Worm (Caenorhabditis elegans) whole organism, L2 larva: Measurements from ENCODE around the gene F29B9.11.

ENCODE experiments used
- C34F6.9 ChIP-seq: fragments of 150-350 bp; optimal IDR thresholded peaks from 2 replicates; lab custom pipeline; 2014; ENCODE audit warnings: missing biosample characterization, missing genetic modification characterization
- F13H6.1 ChIP-seq: sonication (generic microtip); optimal IDR thresholded peaks from 2 replicates; lab custom pipeline; 2016; ENCODE audit warnings: missing genetic modification characterization, missing compliant biosample characterization
- R02D3.7 ChIP-seq: fragments of 150-350 bp; optimal IDR thresholded peaks from 2 replicates; lab custom pipeline; 2014; ENCODE audit warnings: missing biosample characterization, missing genetic modification characterization
- Y55F3AM.14 ChIP-seq: fragments of 200-800 bp; sonication (Bioruptor generic); optimal IDR thresholded peaks from 2 replicates; lab custom pipeline; 2018; ENCODE audit warnings: mild to moderate bottlenecking, missing genetic modification characterization, missing compliant biosample characterization
- ZK546.5 ChIP-seq: sonication (generic microtip); optimal IDR thresholded peaks from 2 replicates; lab custom pipeline; 2017; ENCODE audit warnings: missing biosample characterization, missing genetic modification characterization
- alr-1 ChIP-seq: fragments of 150-350 bp; optimal IDR thresholded peaks from 2 replicates; lab custom pipeline; 2014; ENCODE audit warnings: missing biosample characterization, missing genetic modification characterization
- aly-2 ChIP-seq: fragments of 150-350 bp; optimal IDR thresholded peaks from 2 replicates; lab custom pipeline; 2014; ENCODE audit warnings: missing biosample characterization, missing genetic modification characterization
- ama-1 ChIP-seq: fragments of 150-350 bp; optimal IDR thresholded peaks from 2 replicates; lab custom pipeline; 2018; ENCODE audit warnings: inconsistent platforms
- blmp-1 ChIP-seq: sonication (generic microtip); optimal IDR thresholded peaks from 2 replicates; lab custom pipeline; 2017; ENCODE audit warnings: missing genetic modification characterization, mild to moderate bottlenecking, missing compliant biosample characterization, antibody characterized with exemption, moderate library complexity; ENCODE audit not compliant: insufficient read depth
- ceh-16 ChIP-seq: fragments of 150-350 bp; optimal IDR thresholded peaks from 2 replicates; lab custom pipeline; 2014; ENCODE audit warnings: missing biosample characterization, missing genetic modification characterization
- ceh-82 ChIP-seq: fragments of 150-350 bp; optimal IDR thresholded peaks from 2 replicates; lab custom pipeline; 2014; ENCODE audit warnings: missing biosample characterization, missing genetic modification characterization
- crh-2 ChIP-seq: sonication (generic microtip); optimal IDR thresholded peaks from 2 replicates; lab custom pipeline; 2017; ENCODE audit warnings: missing biosample characterization, missing genetic modification characterization
- dmd-4 ChIP-seq: sonication (generic microtip); optimal IDR thresholded peaks from 2 replicates; lab custom pipeline; 2017; ENCODE audit warnings: missing biosample characterization, missing genetic modification characterization
- egl-27 ChIP-seq: sonication (generic microtip); optimal IDR thresholded peaks from 3 replicates; lab custom pipeline; 2017; ENCODE audit warnings: missing biosample characterization, missing genetic modification reagents, missing genetic modification characterization
- elt-1 ChIP-seq: fragments of 150-350 bp; optimal IDR thresholded peaks from 2 replicates; lab custom pipeline; 2014; ENCODE audit warnings: missing biosample characterization, missing genetic modification characterization
- elt-3 ChIP-seq: sonication (generic microtip); optimal IDR thresholded peaks from 2 replicates; lab custom pipeline; 2017; ENCODE audit warnings: missing biosample characterization, missing genetic modification characterization
- fos-1 ChIP-seq: fragments of 150-350 bp; optimal IDR thresholded peaks from 2 replicates; lab custom pipeline; 2014; ENCODE audit warnings: missing biosample characterization, missing genetic modification characterization
- gmeb-1 ChIP-seq: fragments of 150-350 bp; optimal IDR thresholded peaks from 2 replicates; lab custom pipeline; 2014; ENCODE audit warnings: missing biosample characterization, missing genetic modification characterization
- lin-11 ChIP-seq: fragments of 150-350 bp; sonication (generic microtip); optimal IDR thresholded peaks from 2 replicates; lab custom pipeline; 2014; ENCODE audit warnings: missing biosample characterization, missing genetic modification characterization, inconsistent platforms, mixed read lengths
- lin-13 ChIP-seq: fragments of 150-350 bp; optimal IDR thresholded peaks from 2 replicates; lab custom pipeline; 2014; ENCODE audit warnings: missing biosample characterization, missing genetic modification reagents, missing genetic modification characterization
- lin-39 ChIP-seq: fragments of 150-350 bp; optimal IDR thresholded peaks from 2 replicates; lab custom pipeline; 2014; ENCODE audit warnings: missing biosample characterization, missing genetic modification reagents, missing genetic modification characterization
- lsy-2 ChIP-seq, 2 experiments: fragments of 150-350 bp in 1 of 2; sonication (generic microtip) in 1 of 2; optimal IDR thresholded peaks; 2 replicates each; lab custom pipeline; 2014 to 2017; ENCODE audit warnings: missing biosample characterization in 2 of 2, missing genetic modification characterization in 2 of 2
- mab-5 ChIP-seq: fragments of 150-350 bp; optimal IDR thresholded peaks from 2 replicates; lab custom pipeline; 2014; ENCODE audit warnings: missing biosample characterization, missing genetic modification characterization
- mbf-1 ChIP-seq: sonication (generic microtip); optimal IDR thresholded peaks from 2 replicates; lab custom pipeline; 2017; ENCODE audit warnings: missing biosample characterization, missing genetic modification characterization
- mdl-1 ChIP-seq, 2 experiments: fragments of 150-350 bp in 1 of 2; sonication (generic microtip) in 1 of 2; optimal IDR thresholded peaks; 2 replicates each; lab custom pipeline; 2017; ENCODE audit warnings: missing biosample characterization in 2 of 2, missing genetic modification characterization in 2 of 2
- nhr-10 ChIP-seq: sonication (generic microtip); optimal IDR thresholded peaks from 2 replicates; lab custom pipeline; 2017; ENCODE audit warnings: missing biosample characterization, missing genetic modification characterization
- nhr-11 ChIP-seq: fragments of 150-350 bp; optimal IDR thresholded peaks from 2 replicates; lab custom pipeline; 2014; ENCODE audit warnings: missing biosample characterization, missing genetic modification characterization
- nhr-12 ChIP-seq: fragments of 150-350 bp; optimal IDR thresholded peaks from 2 replicates; lab custom pipeline; 2014; ENCODE audit warnings: missing biosample characterization, missing genetic modification characterization
- nhr-129 ChIP-seq: fragments of 150-350 bp; optimal IDR thresholded peaks from 2 replicates; lab custom pipeline; 2014; ENCODE audit warnings: missing biosample characterization, missing genetic modification characterization
- nhr-21 ChIP-seq: fragments of 150-350 bp; optimal IDR thresholded peaks from 2 replicates; lab custom pipeline; 2014; ENCODE audit warnings: missing biosample characterization, missing genetic modification characterization
- nhr-23 ChIP-seq: fragments of 150-350 bp; optimal IDR thresholded peaks from 2 replicates; lab custom pipeline; 2014; ENCODE audit warnings: missing biosample characterization, missing genetic modification reagents, missing genetic modification characterization
- nhr-237 ChIP-seq: fragments of 150-350 bp; optimal IDR thresholded peaks from 2 replicates; lab custom pipeline; 2014; ENCODE audit warnings: missing biosample characterization, missing genetic modification characterization
- nhr-25 ChIP-seq: fragments of 150-350 bp; sonication (generic microtip); optimal IDR thresholded peaks from 3 replicates; lab custom pipeline; 2014; ENCODE audit warnings: missing biosample characterization, missing genetic modification characterization
- nhr-6 ChIP-seq: fragments of 150-350 bp; optimal IDR thresholded peaks from 2 replicates; lab custom pipeline; 2014; ENCODE audit warnings: missing biosample characterization, missing genetic modification characterization
- nhr-77 ChIP-seq: fragments of 150-350 bp; optimal IDR thresholded peaks from 2 replicates; lab custom pipeline; 2014; ENCODE audit warnings: missing biosample characterization, missing genetic modification characterization
- peb-1 ChIP-seq: fragments of 150-350 bp; optimal IDR thresholded peaks from 2 replicates; lab custom pipeline; 2014; ENCODE audit warnings: missing biosample characterization, missing genetic modification characterization
- sem-4 ChIP-seq: fragments of 150-350 bp; optimal IDR thresholded peaks from 2 replicates; lab custom pipeline; 2014; ENCODE audit warnings: missing biosample characterization, missing genetic modification reagents, missing genetic modification characterization
- skn-1 ChIP-seq: sonication (generic microtip); optimal IDR thresholded peaks from 2 replicates; lab custom pipeline; 2017; ENCODE audit warnings: missing biosample characterization, missing genetic modification characterization
- sma-3 ChIP-seq: sonication (generic microtip); optimal IDR thresholded peaks from 2 replicates; lab custom pipeline; 2016; ENCODE audit warnings: missing genetic modification reagents, missing genetic modification characterization, missing compliant biosample characterization
- sma-9 ChIP-seq, 2 experiments: fragments of 150-350 bp in 1 of 2; sonication (generic microtip) in 1 of 2; optimal IDR thresholded peaks; 2 replicates each; lab custom pipeline; 2014 to 2016; ENCODE audit warnings: missing genetic modification characterization in 2 of 2, mild to moderate bottlenecking in 1 of 2, missing biosample characterization in 1 of 2, missing compliant biosample characterization in 1 of 2, missing genetic modification reagents in 1 of 2, moderate library complexity in 1 of 2
- snpc-4 ChIP-seq: fragments of 150-350 bp; optimal IDR thresholded peaks from 2 replicates; lab custom pipeline; 2014; ENCODE audit warnings: missing biosample characterization, missing genetic modification characterization
- unc-39 ChIP-seq: fragments of 150-350 bp; optimal IDR thresholded peaks from 2 replicates; lab custom pipeline; 2014; ENCODE audit warnings: missing biosample characterization, missing genetic modification characterization
- unc-55 ChIP-seq: fragments of 150-350 bp; sonication (generic microtip); optimal IDR thresholded peaks from 3 replicates; lab custom pipeline; 2014; ENCODE audit warnings: missing biosample characterization, missing genetic modification reagents, missing genetic modification characterization
- unc-62 ChIP-seq: fragments of 150-350 bp; optimal IDR thresholded peaks from 2 replicates; lab custom pipeline; 2014; ENCODE audit warnings: missing biosample characterization, missing genetic modification reagents, missing genetic modification characterization
- zag-1 ChIP-seq: fragments of 150-350 bp; optimal IDR thresholded peaks from 2 replicates; lab custom pipeline; 2014; ENCODE audit warnings: missing biosample characterization, missing genetic modification characterization
- ztf-1 ChIP-seq: fragments of 200-800 bp; sonication (Bioruptor generic); conservative IDR thresholded peaks from 2 replicates; pipeline ENCODE4 v1.3.6; 2022; ENCODE audit warnings: missing genetic modification characterization, missing compliant biosample characterization
- ztf-11 ChIP-seq: sonication (generic microtip); optimal IDR thresholded peaks from 2 replicates; lab custom pipeline; 2017; ENCODE audit warnings: missing biosample characterization, missing genetic modification characterization
- ztf-4 ChIP-seq: fragments of 150-350 bp; optimal IDR thresholded peaks from 2 replicates; lab custom pipeline; 2014; ENCODE audit warnings: missing biosample characterization, missing genetic modification characterization

Gene F29B9.11

ce11 chrIV:4660151-4661041, at the start of gene F29B9.11, which contains the start of gene jmjd-1.2:
TSS of gene F29B9.11 (minus strand) at chrIV:4660201.
TSS of gene jmjd-1.2 (plus strand) at chrIV:4660991.
- TF ChIP-seq elt-3 (tag; lab: Kevin White, UChicago) (no peak), nhr-237 (tag; lab: Kevin White, UChicago) (peak; percentile 73), nhr-10 (tag; lab: Kevin White, UChicago) (peak; percentile 30), blmp-1 (tag; lab: Kevin White, UChicago) (peak; percentile 75), mbf-1 (peak; percentile 2), zag-1 (tag; lab: Kevin White, UChicago) (peak; percentile 68), nhr-129 (tag; lab: Kevin White, UChicago) (peak; percentile 84), F13H6.1 (tag; lab: Kevin White, UChicago) (peak; percentile 92), gmeb-1 (tag; lab: Kevin White, UChicago) (peak; percentile 79), sem-4 (peak; percentile 93), nhr-21 (tag; lab: Kevin White, UChicago) (peak; percentile 89), lin-13 (GFP tag; lab: Kevin White, UChicago) (peak; percentile 93), lin-39 (no peak), ZK546.5 (peak; percentile 72), nhr-6 (tag; lab: Kevin White, UChicago) (peak; percentile 55), nhr-77 (peak; percentile 39), skn-1 (tag; lab: Kevin White, UChicago) (no peak), alr-1 (no peak), Y55F3AM.14 (GFP tag; lab: Kevin White, UChicago) (peak; percentile 74), R02D3.7 (peak; percentile 47), unc-39 (no peak), mdl-1 (tag; optimal IDR thresholded peaks at IDR 0.05; lab: Kevin White, UChicago) (peak in 1 of 2 experiments; percentile 51), unc-62 (GFP tag; lab: Kevin White, UChicago) (peak; percentile 10), dmd-4 (tag; lab: Kevin White, UChicago) (no peak), lin-11 (tag; lab: Kevin White, UChicago) (peak; percentile 91), snpc-4 (tag; lab: Kevin White, UChicago) (peak; percentile 78), sma-3 (peak; percentile 98), sma-9 (GFP tag; optimal IDR thresholded peaks at IDR 0.05; lab: Kevin White, UChicago) (peak; percentile 88), sma-9 (tag; optimal IDR thresholded peaks at IDR 0.05; lab: Kevin White, UChicago) (no peak), elt-1 (no peak), aly-2 (tag; lab: Kevin White, UChicago) (no peak), ama-1 (lab: Kevin White, UChicago) (no peak), ztf-1 (GFP tag; lab: Robert Waterston, UW) (no peak), peb-1 (tag; lab: Kevin White, UChicago) (no peak), nhr-11 (tag; lab: Kevin White, UChicago) (no peak), nhr-25 (tag; lab: Kevin White, UChicago) (peak; percentile 88), C34F6.9 (tag; lab: Kevin White, UChicago) (peak; percentile 97), nhr-12 (no peak), lsy-2 (tag; optimal IDR thresholded peaks at IDR 0.05; lab: Kevin White, UChicago) (peak; percentile 87 to 95), mab-5 (tag; lab: Kevin White, UChicago) (peak; percentile 82), ceh-82 (no peak), crh-2 (tag; lab: Kevin White, UChicago) (peak; percentile 95), fos-1 (tag; lab: Kevin White, UChicago) (peak; percentile 72), egl-27 (tag; lab: Kevin White, UChicago) (peak; percentile 78), ztf-4 (tag; lab: Kevin White, UChicago) (peak; percentile 76), nhr-23 (no peak), unc-55 (GFP tag; lab: Kevin White, UChicago) (peak; percentile 89), ceh-16 (tag; lab: Kevin White, UChicago) (peak; percentile 54), ztf-11 (tag; lab: Kevin White, UChicago) (no peak)
- TF ChIP-seq, all 48 proteins: peak for 32
